Fruit fly (Drosophila melanogaster): ENCODE results near the gene CG45101.

Gene CG45101

dm6 chr3L:11074043-11074853 lies 9.5 kb downstream of the CG45101 start, which contains the start of the genes Pfdn2 and Noc1 (continued):
- TF ChIP-seq CG4404 (GFP tag; IDR thresholded peaks at IDR 0.05), result 0 out of 2 replicates have a peak, but pooled peaks have one; percentile 29
- peak; percentile 7 for TF ChIP-seq Dp (GFP tag; optimal IDR thresholded peaks at IDR 0.05)
- TF ChIP-seq shn (GFP tag; optimal IDR thresholded peaks at IDR 0.05), result no peak
- TF ChIP-seq sens (GFP tag), result no peak
- TF ChIP-seq ranshi (GFP tag; IDR thresholded peaks at IDR 0.05), result no peak
- no peak for TF ChIP-seq crol (GFP tag; IDR thresholded peaks at IDR 0.05)
- peak; percentile 53 for TF ChIP-seq fd3F (GFP tag; optimal IDR thresholded peaks at IDR 0.05)
- peak; percentile 40 for TF ChIP-seq CG4424 (GFP tag; optimal IDR thresholded peaks at IDR 0.05)
- no peak for TF ChIP-seq CG11696 (GFP tag; IDR thresholded peaks at IDR 0.05)
- TF ChIP-seq tx (GFP tag; optimal IDR thresholded peaks at IDR 0.05), result no peak
- no peak for TF ChIP-seq CG5953 (GFP tag; IDR thresholded peaks at IDR 0.05)
- no peak for TF ChIP-seq HmgD (GFP tag; optimal IDR thresholded peaks at IDR 0.05)
- TF ChIP-seq schlank (tag; optimal IDR thresholded peaks at IDR 0.05), result no peak
- no peak for TF ChIP-seq CG17802 (tag; optimal IDR thresholded peaks at IDR 0.05)
- TF ChIP-seq CG9215 (GFP tag; IDR thresholded peaks at IDR 0.05), result peak; percentile 39; the same call in 1 of the 2 replicates
- no peak for TF ChIP-seq usp (GFP tag; optimal IDR thresholded peaks at IDR 0.05)
- no peak for TF ChIP-seq nerfin-1 (tag; optimal IDR thresholded peaks at IDR 0.05)
- TF ChIP-seq CG3407 (GFP tag; optimal IDR thresholded peaks at IDR 0.05), result no peak
- TF ChIP-seq CG10366 (GFP tag; IDR thresholded peaks at IDR 0.05), result peak; percentile 50; the same call in 1 of the 2 replicates
- TF ChIP-seq caup (GFP tag; optimal IDR thresholded peaks at IDR 0.05; ENCODE audit: severe bottlenecking), result no peak
- TF ChIP-seq ems (GFP tag; optimal IDR thresholded peaks at IDR 0.05), result no peak
- no peak for TF ChIP-seq Dip3 (GFP tag; optimal IDR thresholded peaks at IDR 0.05)
- TF ChIP-seq slou (GFP tag; optimal IDR thresholded peaks at IDR 0.05), result no peak
- no peak for TF ChIP-seq CG8765 (GFP tag; IDR thresholded peaks at IDR 0.05)
- no peak for TF ChIP-seq CG1529 (GFP tag; optimal IDR thresholded peaks at IDR 0.05)
- no peak for TF ChIP-seq jing (GFP tag; optimal IDR thresholded peaks at IDR 0.05)
- peak; percentile 52 for TF ChIP-seq CG17328 (GFP tag; IDR thresholded peaks at IDR 0.05)
- peak; percentile 61 for TF ChIP-seq az2 (GFP tag; optimal IDR thresholded peaks at IDR 0.05)
- no peak for TF ChIP-seq pita (GFP tag; optimal IDR thresholded peaks at IDR 0.05)
- TF ChIP-seq cwo (GFP tag; optimal IDR thresholded peaks at IDR 0.05), result peak; percentile 82
- 0 out of 2 replicates have a peak, but pooled peaks have one; percentile 9 for TF ChIP-seq danr (GFP tag; IDR thresholded peaks at IDR 0.05)
- peak; percentile 60; the same call in 2 of the 3 replicates for TF ChIP-seq dysf (GFP tag; IDR thresholded peaks at IDR 0.05)
- no peak for TF ChIP-seq CG31441 (GFP tag; IDR thresholded peaks at IDR 0.05)
- TF ChIP-seq Neu2 (GFP tag; optimal IDR thresholded peaks at IDR 0.05; ENCODE audit: borderline replicate concordance), result no peak
- no peak for TF ChIP-seq BtbVII (GFP tag; optimal IDR thresholded peaks at IDR 0.05)
- no peak for TF ChIP-seq dimm (GFP tag; IDR thresholded peaks at IDR 0.05)
- no peak for TF ChIP-seq E2f2 (GFP tag; IDR thresholded peaks at IDR 0.05)
- TF ChIP-seq z (GFP tag; IDR thresholded peaks at IDR 0.05), result no peak
- TF ChIP-seq CG6654 (GFP tag; optimal IDR thresholded peaks at IDR 0.05), result no peak
- no peak for TF ChIP-seq en (GFP tag; optimal IDR thresholded peaks at IDR 0.05)
- peak; percentile 26; the same call in 1 of the 2 replicates for TF ChIP-seq vvl (GFP tag; IDR thresholded peaks at IDR 0.05)
- TF ChIP-seq CG14667 (GFP tag; IDR thresholded peaks at IDR 0.05), result peak; percentile 12; the same call in 1 of the 2 replicates
- no peak for TF ChIP-seq CG42726 (GFP tag; IDR thresholded peaks at IDR 0.05; ENCODE audit: partially characterized antibody)
- no peak for TF ChIP-seq eve (GFP tag; optimal IDR thresholded peaks at IDR 0.05)
- TF ChIP-seq Dip2 (GFP tag; IDR thresholded peaks at IDR 0.05), result no peak
- TF ChIP-seq Meics (GFP tag; optimal IDR thresholded peaks at IDR 0.05), result peak; percentile 100
- no peak for TF ChIP-seq maf-S (GFP tag; optimal IDR thresholded peaks at IDR 0.05)
- TF ChIP-seq CG17359 (tag; optimal IDR thresholded peaks at IDR 0.05), result no peak
- no peak for TF ChIP-seq CG7963 (GFP tag; IDR thresholded peaks at IDR 0.05; ENCODE audit: partially characterized antibody)
- no peak for TF ChIP-seq onecut (GFP tag; IDR thresholded peaks at IDR 0.05)

All from whole organism, embryonic.